Worm (Caenorhabditis elegans) whole organism, young adult: ENCODE data around the gene C30A5.16.

ENCODE experiments used
- D2030.7 ChIP-seq: fragments of 200-800 bp; sonication (Bioruptor generic); IDR thresholded peaks from 2 replicates; pipeline ENCODE4 v1.3.6; 2022; ENCODE audit warnings: missing genetic modification reagents, missing genetic modification characterization, missing compliant biosample characterization
- sdz-38 ChIP-seq: sonication (generic microtip); optimal IDR thresholded peaks from 2 replicates; lab custom pipeline; 2016; ENCODE audit warnings: missing genotype, missing genetic modification characterization, missing compliant biosample characterization
- sptf-2 ChIP-seq: fragments of 200-800 bp; sonication (Bioruptor generic); optimal IDR thresholded peaks from 2 replicates; lab custom pipeline; 2018; ENCODE audit warnings: mild to moderate bottlenecking, missing genetic modification characterization, missing compliant biosample characterization
- unc-62 ChIP-seq: fragments of 150-350 bp; optimal IDR thresholded peaks from 2 replicates; lab custom pipeline; 2014; ENCODE audit warnings: missing biosample characterization, missing genetic modification reagents, missing genetic modification characterization

DNA sequence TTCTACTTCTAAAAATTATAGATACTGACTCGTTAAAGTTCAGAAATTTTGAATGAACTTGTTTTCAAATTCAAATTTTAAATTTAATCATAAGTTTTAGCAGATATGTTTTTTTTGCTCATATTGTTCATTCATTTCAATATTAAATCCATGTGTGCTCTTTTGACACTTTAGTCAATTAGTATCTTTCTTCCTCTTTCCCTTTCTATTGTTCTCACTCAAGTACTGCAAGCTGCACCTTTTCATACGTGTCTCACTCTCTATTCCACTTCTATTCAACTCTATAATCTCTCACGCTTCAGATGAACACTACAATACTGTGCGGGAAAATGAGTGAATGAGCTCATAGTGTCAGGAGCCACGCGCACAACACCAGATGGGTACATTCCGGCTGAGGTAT, at the start of gene C30A5.16:
- TF ChIP-seq unc-62 (GFP tag; lab: Kevin White, UChicago): no peak
- TF ChIP-seq sdz-38 (tag; lab: Kevin White, UChicago): no peak
- TF ChIP-seq D2030.7 (GFP tag; lab: Robert Waterston, UW): no peak
- no peak for TF ChIP-seq sptf-2 (GFP tag; lab: Kevin White, UChicago)
